Worm (Caenorhabditis elegans) whole organism, L4 larva: ENCODE results near the gene gln-5.

Source experiments
- F26F4.8 ChIP-seq: fragments of 200-800 bp; sonication (Bioruptor generic); conservative IDR thresholded peaks from 2 replicates; pipeline ENCODE4 v1.3.6; 2022; ENCODE audit warnings: missing genetic modification characterization, missing compliant biosample characterization
- F37D6.2 ChIP-seq: sonication (generic microtip); optimal IDR thresholded peaks from 2 replicates; lab custom pipeline; 2016; ENCODE audit warnings: mild to moderate bottlenecking, missing genetic modification characterization, missing compliant biosample characterization
- T20F7.1 ChIP-seq: fragments of 200-800 bp; sonication (Bioruptor generic); optimal IDR thresholded peaks from 2 replicates; lab custom pipeline; 2018; ENCODE audit warnings: mild to moderate bottlenecking, missing genetic modification characterization, missing compliant biosample characterization
- Y75B8A.6 ChIP-seq: fragments of 200-800 bp; sonication (Bioruptor generic); IDR thresholded peaks from 2 replicates; pipeline ENCODE4 v1.3.6; 2022; ENCODE audit warnings: missing genetic modification reagents, missing genetic modification characterization, missing compliant biosample characterization
- ZK546.5 ChIP-seq, 2 experiments: sonication (generic microtip); optimal IDR thresholded peaks; 2 replicates each; lab custom pipeline; 2017; ENCODE audit warnings: missing biosample characterization in 2 of 2, missing genetic modification characterization in 2 of 2
- aly-2 ChIP-seq: sonication (generic microtip); optimal IDR thresholded peaks from 2 replicates; lab custom pipeline; 2018; ENCODE audit warnings: missing biosample characterization, missing genetic modification characterization
- ama-1 ChIP-seq: fragments of 150-350 bp; optimal IDR thresholded peaks from 2 replicates; lab custom pipeline; 2014; ENCODE audit warnings: inconsistent platforms, mixed read lengths
- ceh-28 ChIP-seq: fragments of 150-350 bp; optimal IDR thresholded peaks from 2 replicates; lab custom pipeline; 2014; ENCODE audit warnings: missing biosample characterization, missing genetic modification reagents, missing genetic modification characterization
- ceh-44 ChIP-seq: fragments of 200-800 bp; sonication (Bioruptor generic); IDR thresholded peaks from 2 replicates; pipeline ENCODE4 v1.3.6; 2022; ENCODE audit warnings: missing genetic modification reagents, missing genetic modification characterization, missing compliant biosample characterization
- ces-1 ChIP-seq: fragments of 150-350 bp; sonication (generic microtip); optimal IDR thresholded peaks from 4 replicates; lab custom pipeline; 2014; ENCODE audit warnings: missing biosample characterization, missing genetic modification reagents, missing genetic modification characterization
- daf-12 ChIP-seq: fragments of 150-350 bp; optimal IDR thresholded peaks from 2 replicates; lab custom pipeline; 2014; ENCODE audit warnings: missing biosample characterization, missing genetic modification reagents, missing genetic modification characterization
- daf-16 ChIP-seq, 3 experiments: sonication (generic microtip); optimal IDR thresholded peaks; 2 replicates each; lab custom pipeline; 2016 to 2017; ENCODE audit warnings: missing genetic modification characterization in 3 of 3, missing genetic modification reagents in 3 of 3, mild to moderate bottlenecking in 2 of 3, missing compliant biosample characterization in 2 of 3, missing biosample characterization in 1 of 3, moderate library complexity in 1 of 3
- daf-19 ChIP-seq: fragments of 200-800 bp; sonication (Bioruptor generic); conservative IDR thresholded peaks from 2 replicates; pipeline ENCODE4 v1.3.6; 2022; ENCODE audit warnings: missing genetic modification characterization, missing compliant biosample characterization
- dmd-6 ChIP-seq: fragments of 200-800 bp; sonication (Bioruptor generic); IDR thresholded peaks from 2 replicates; pipeline ENCODE4 v1.3.6; 2022; ENCODE audit warnings: missing genetic modification reagents, missing genetic modification characterization, missing compliant biosample characterization
- dmd-8 ChIP-seq: fragments of 200-800 bp; sonication (Bioruptor generic); IDR thresholded peaks from 2 replicates; pipeline ENCODE4 v1.3.6; 2022; ENCODE audit warnings: missing genetic modification characterization, missing compliant biosample characterization
- dpl-1 ChIP-seq: fragments of 150-350 bp; optimal IDR thresholded peaks from 2 replicates; lab custom pipeline; 2014; ENCODE audit warnings: missing biosample characterization, missing genetic modification reagents, missing genetic modification characterization
- dve-1 ChIP-seq: sonication (generic microtip); optimal IDR thresholded peaks from 2 replicates; lab custom pipeline; 2017; ENCODE audit warnings: antibody characterized with exemption, mild to moderate bottlenecking, missing genetic modification characterization, missing compliant biosample characterization; ENCODE audit not compliant: insufficient read depth
- egl-27 ChIP-seq: sonication (generic microtip); optimal IDR thresholded peaks from 3 replicates; lab custom pipeline; 2017; ENCODE audit warnings: missing biosample characterization, missing genetic modification reagents, missing genetic modification characterization
- fkh-10 ChIP-seq: fragments of 150-350 bp; optimal IDR thresholded peaks from 2 replicates; lab custom pipeline; 2014; ENCODE audit warnings: missing biosample characterization, missing genetic modification reagents, missing genetic modification characterization
- fos-1 ChIP-seq: fragments of 150-350 bp; optimal IDR thresholded peaks from 2 replicates; lab custom pipeline; 2014; ENCODE audit warnings: missing biosample characterization, missing genetic modification characterization
- gei-8 ChIP-seq: fragments of 200-800 bp; sonication (Bioruptor generic); optimal IDR thresholded peaks from 2 replicates; lab custom pipeline; 2018; ENCODE audit warnings: mild to moderate bottlenecking, missing genetic modification characterization, missing compliant biosample characterization
- hif-1 ChIP-seq, 2 experiments: sonication (generic microtip); optimal IDR thresholded peaks; 2 replicates each; lab custom pipeline; 2016 to 2017; ENCODE audit warnings: missing compliant biosample characterization in 2 of 2, missing genetic modification characterization in 2 of 2, missing genetic modification reagents in 2 of 2, missing genotype in 2 of 2, mild to moderate bottlenecking in 1 of 2
- hlh-11 ChIP-seq: fragments of 200-800 bp; sonication (Bioruptor generic); optimal IDR thresholded peaks from 2 replicates; lab custom pipeline; 2018; ENCODE audit warnings: mild to moderate bottlenecking, missing genetic modification characterization, missing compliant biosample characterization
- hlh-30 ChIP-seq: sonication (generic microtip); optimal IDR thresholded peaks from 2 replicates; lab custom pipeline; 2017; ENCODE audit warnings: antibody characterized with exemption, mild to moderate bottlenecking, missing genetic modification characterization, missing compliant biosample characterization; ENCODE audit not compliant: insufficient read depth
- hmg-1.1 ChIP-seq: fragments of 200-800 bp; sonication (Bioruptor generic); IDR thresholded peaks from 2 replicates; pipeline ENCODE4 v1.3.6; 2022; ENCODE audit warnings: missing genetic modification reagents, missing genetic modification characterization, missing compliant biosample characterization
- lin-38 ChIP-seq: fragments of 200-800 bp; sonication (Bioruptor generic); IDR thresholded peaks from 2 replicates; pipeline ENCODE4 v1.3.6; 2022; ENCODE audit warnings: missing genetic modification reagents, missing genetic modification characterization, missing compliant biosample characterization
- lin-39 ChIP-seq: fragments of 150-350 bp; optimal IDR thresholded peaks from 2 replicates; lab custom pipeline; 2014; ENCODE audit warnings: missing biosample characterization, missing genetic modification reagents, missing genetic modification characterization
- lsy-2 ChIP-seq, 2 experiments: fragments of 150-350 bp in 1 of 2; sonication (generic microtip) in 1 of 2; optimal IDR thresholded peaks; 2 replicates each; lab custom pipeline; 2014 to 2017; ENCODE audit warnings: missing biosample characterization in 2 of 2, missing genetic modification characterization in 2 of 2
- mdl-1 ChIP-seq, 2 experiments: fragments of 150-350 bp in 1 of 2; sonication (generic microtip) in 1 of 2; optimal IDR thresholded peaks; 2 replicates each; lab custom pipeline; 2014 to 2017; ENCODE audit warnings: missing biosample characterization in 2 of 2, missing genetic modification characterization in 2 of 2
- mep-1 ChIP-seq: fragments of 150-350 bp; sonication (generic microtip); optimal IDR thresholded peaks from 3 replicates; lab custom pipeline; 2014; ENCODE audit warnings: missing biosample characterization, missing genetic modification characterization
- mes-2 ChIP-seq: sonication (generic microtip); optimal IDR thresholded peaks from 2 replicates; lab custom pipeline; 2016; ENCODE audit warnings: missing genotype, mild to moderate bottlenecking, missing genetic modification characterization, missing compliant biosample characterization; ENCODE audit not compliant: poor library complexity, severe bottlenecking
- mxl-3 ChIP-seq: fragments of 200-800 bp; sonication (Bioruptor generic); optimal IDR thresholded peaks from 2 replicates; lab custom pipeline; 2018; ENCODE audit warnings: mild to moderate bottlenecking, missing genetic modification characterization, missing compliant biosample characterization
- nhr-237 ChIP-seq: sonication (generic microtip); optimal IDR thresholded peaks from 2 replicates; lab custom pipeline; 2017; ENCODE audit warnings: missing biosample characterization, missing genetic modification characterization
- nhr-28 ChIP-seq: fragments of 150-350 bp; optimal IDR thresholded peaks from 2 replicates; lab custom pipeline; 2014; ENCODE audit warnings: missing biosample characterization, missing genetic modification characterization
- php-3 ChIP-seq: fragments of 200-800 bp; sonication (Bioruptor generic); IDR thresholded peaks from 2 replicates; pipeline ENCODE4 v1.3.6; 2022; ENCODE audit warnings: missing genetic modification reagents, missing genetic modification characterization, missing compliant biosample characterization
- rbr-2 ChIP-seq: sonication (generic microtip); optimal IDR thresholded peaks from 2 replicates; lab custom pipeline; 2016; ENCODE audit warnings: missing genotype, missing genetic modification characterization, missing compliant biosample characterization
- skn-1 ChIP-seq: fragments of 150-350 bp; optimal IDR thresholded peaks from 2 replicates; lab custom pipeline; 2014; ENCODE audit warnings: missing biosample characterization, missing genetic modification characterization
- snpc-1.2 ChIP-seq: fragments of 200-800 bp; sonication (Bioruptor generic); IDR thresholded peaks from 2 replicates; pipeline ENCODE4 v1.3.6; 2022; ENCODE audit warnings: missing genetic modification reagents, missing genetic modification characterization, missing compliant biosample characterization
- spr-1 ChIP-seq: sonication (generic microtip); optimal IDR thresholded peaks from 2 replicates; lab custom pipeline; 2016; ENCODE audit warnings: mild to moderate bottlenecking, missing genetic modification characterization, missing compliant biosample characterization
- spr-3 ChIP-seq: fragments of 200-800 bp; sonication (Bioruptor generic); optimal IDR thresholded peaks from 2 replicates; lab custom pipeline; 2018; ENCODE audit warnings: mild to moderate bottlenecking, missing genetic modification characterization, missing compliant biosample characterization
- tag-97 ChIP-seq: fragments of 200-800 bp; sonication (Bioruptor generic); IDR thresholded peaks from 2 replicates; pipeline ENCODE4 v1.3.6; 2022; ENCODE audit warnings: missing genetic modification characterization, missing compliant biosample characterization
- tra-1 ChIP-seq: fragments of 200-800 bp; sonication (Bioruptor generic); IDR thresholded peaks from 2 replicates; pipeline ENCODE4 v1.3.6; 2022; ENCODE audit warnings: missing genetic modification reagents, missing genetic modification characterization, missing compliant biosample characterization
- unc-62 ChIP-seq, 3 experiments: fragments of 150-350 bp in 1 of 3; sonication (generic microtip); optimal IDR thresholded peaks in 2 of 3; peaks in 1 of 3; 1 replicate in 1 of 3; 2 replicates in 2 of 3; lab custom pipeline; 2014 to 2017; ENCODE audit warnings: missing biosample characterization in 3 of 3, missing genetic modification characterization in 3 of 3, missing genetic modification reagents in 3 of 3, missing genotype in 1 of 3
- vab-7 ChIP-seq: fragments of 200-800 bp; sonication (Bioruptor generic); IDR thresholded peaks from 2 replicates; pipeline ENCODE4 v1.3.6; 2022; ENCODE audit warnings: missing genetic modification reagents, missing genetic modification characterization, missing compliant biosample characterization
- zfp-2 ChIP-seq: sonication (generic microtip); optimal IDR thresholded peaks from 2 replicates; lab custom pipeline; 2016; ENCODE audit warnings: mild to moderate bottlenecking, missing genetic modification characterization, missing compliant biosample characterization
- zip-11 ChIP-seq: fragments of 200-800 bp; sonication (Bioruptor generic); IDR thresholded peaks from 2 replicates; pipeline ENCODE4 v1.3.6; 2022; ENCODE audit warnings: missing genetic modification characterization, missing compliant biosample characterization
- ztf-7 ChIP-seq: fragments of 150-350 bp; optimal IDR thresholded peaks from 2 replicates; lab custom pipeline; 2014; ENCODE audit warnings: missing biosample characterization, missing genetic modification characterization

The gln-5 gene

ce11 chrIV:17287908-17288675 lies 14.6 kb upstream of the gln-5 start, which contains the start of gene zipt-7.1:
Gene zipt-7.1, minus strand, starts transcription at chrIV:17288139.
- TF ChIP-seq ztf-7 (peak; percentile 48), dve-1 (peak; percentile 0), lsy-2 (tag; optimal IDR thresholded peaks at IDR 0.05; lab: Kevin White, UChicago) (no peak), lin-38 (GFP tag; lab: Robert Waterston, UW) (0 out of 2 replicates have a peak, but pooled peaks have one; percentile 10)

ce11 chrIV:17285263-17285662 lies 11.8 kb upstream of the gln-5 start:
- TF ChIP-seq mep-1 (peak; percentile 12), gei-8 (GFP tag; lab: Kevin White, UChicago) (no peak), spr-1 (tag; lab: Kevin White, UChicago) (no peak), Y75B8A.6 (0 out of 2 replicates have a peak, but pooled peaks have one; percentile 20), F37D6.2 (tag; lab: Kevin White, UChicago) (no peak), aly-2 (no peak), spr-3 (GFP tag; lab: Kevin White, UChicago) (no peak), zfp-2 (no peak), egl-27 (tag; lab: Kevin White, UChicago) (no peak), ama-1 (no peak), tag-97 (GFP tag; lab: Robert Waterston, UW) (no peak), T20F7.1 (GFP tag; lab: Kevin White, UChicago) (no peak), dve-1 (peak; percentile 11), vab-7 (GFP tag; lab: Robert Waterston, UW) (no peak), mes-2 (peak; percentile 42), mdl-1 (tag; optimal IDR thresholded peaks at IDR 0.05; lab: Kevin White, UChicago) (peak in 1 of 2 experiments; percentile 3), ZK546.5 (tag; optimal IDR thresholded peaks at IDR 0.05; lab: Kevin White, UChicago) (no peak), mxl-3 (GFP tag; lab: Kevin White, UChicago) (no peak), dpl-1 (no peak), dmd-6 (GFP tag; lab: Robert Waterston, UW) (0 out of 2 replicates have a peak, but pooled peaks have one; percentile 25), ces-1 (GFP tag; lab: Kevin White, UChicago) (no peak), nhr-237 (tag; lab: Kevin White, UChicago) (no peak), zip-11 (GFP tag; lab: Robert Waterston, UW) (no peak), daf-19 (GFP tag; lab: Robert Waterston, UW) (no peak), php-3 (GFP tag; lab: Robert Waterston, UW) (no peak), daf-12 (tag; lab: Kevin White, UChicago) (no peak), tra-1 (no peak), ceh-28 (tag; lab: Kevin White, UChicago) (no peak), hlh-11 (tag; lab: Kevin White, UChicago) (no peak), hlh-30 (no peak), snpc-1.2 (0 out of 2 replicates have a peak, but pooled peaks have one; percentile 34), dmd-8 (no peak), F26F4.8 (GFP tag; lab: Robert Waterston, UW) (no peak), rbr-2 (tag; lab: Kevin White, UChicago) (peak; percentile 7), hmg-1.1 (GFP tag; lab: Robert Waterston, UW) (no peak), lin-39 (no peak), hif-1 (tag; optimal IDR thresholded peaks at IDR 0.05; lab: Kevin White, UChicago) (peak in 1 of 2 experiments; percentile 26), fos-1 (tag; lab: Kevin White, UChicago) (no peak), ceh-44 (GFP tag; lab: Robert Waterston, UW) (no peak), skn-1 (tag; lab: Kevin White, UChicago) (no peak), unc-62 (GFP tag; optimal IDR thresholded peaks at IDR 0.05 in 1 of 2; lab: Kevin White, UChicago) (peak in 1 of 2 experiments; percentile 49), unc-62 (tag; optimal IDR thresholded peaks at IDR 0.05; lab: Kevin White, UChicago) (no peak), daf-16 (GFP tag; optimal IDR thresholded peaks at IDR 0.05; lab: Kevin White, UChicago) (no peak), daf-16 (tag; optimal IDR thresholded peaks at IDR 0.05; lab: Kevin White, UChicago) (no peak), fkh-10 (no peak), nhr-28 (tag; lab: Kevin White, UChicago) (no peak)
